Worm (Caenorhabditis elegans) whole organism, L1 larva: ENCODE results near the gene F55G11.10.

Source experiments
- elt-3 ChIP-seq, 6 experiments: fragments of 150-350 bp in 1 of 6; sonication (generic microtip); optimal IDR thresholded peaks; 2 replicates each; lab custom pipeline; 2017 to 2018; ENCODE audit warnings: missing biosample characterization in 6 of 6, missing genetic modification characterization in 6 of 6, inconsistent platforms in 1 of 6
- fkh-10 ChIP-seq: sonication (generic microtip); optimal IDR thresholded peaks from 2 replicates; lab custom pipeline; 2017; ENCODE audit warnings: missing biosample characterization, missing genetic modification reagents, missing genetic modification characterization
- lin-15B ChIP-seq: fragments of 150-350 bp; sonication (generic microtip); optimal IDR thresholded peaks from 3 replicates; lab custom pipeline; 2014; ENCODE audit warnings: missing biosample characterization, missing genetic modification characterization
- nhr-76 ChIP-seq: sonication (generic microtip); optimal IDR thresholded peaks from 2 replicates; lab custom pipeline; 2017; ENCODE audit warnings: missing biosample characterization, missing genetic modification characterization
- pax-3 ChIP-seq: fragments of 200-800 bp; sonication (Bioruptor generic); optimal IDR thresholded peaks from 2 replicates; lab custom pipeline; 2018; ENCODE audit warnings: mild to moderate bottlenecking, missing genetic modification characterization, moderate library complexity, missing compliant biosample characterization

- TF ChIP-seq lin-15B (tag; lab: Kevin White, UChicago) (no peak), nhr-76 (tag; lab: Kevin White, UChicago) (no peak), elt-3 (tag; optimal IDR thresholded peaks at IDR 0.05; lab: Kevin White, UChicago) (no peak), pax-3 (tag; lab: Kevin White, UChicago) (no peak), fkh-10 (GFP tag; lab: Kevin White, UChicago) (no peak)
Measured at ce11 chrIV:12972780-12973179, 24.2 kb downstream of the F55G11.10 start.
